Fruit fly (Drosophila melanogaster): ENCODE results near the gene Pdp1.

Gene Pdp1

dm6 chr3L:7781353-7782050 is 85.7 kb downstream of the Pdp1 start:
- no peak for TF ChIP-seq CG8478 (optimal IDR thresholded peaks at IDR 0.05)
- TF ChIP-seq CTCF (optimal IDR thresholded peaks at IDR 0.05): no peak

- no peak for TF ChIP-seq CTCF (optimal IDR thresholded peaks at IDR 0.05)
- no peak for TF ChIP-seq CG8478 (optimal IDR thresholded peaks at IDR 0.05)
Observed at dm6 chr3L:7775365-7775905, 91.7 kb downstream of the Pdp1 start, which contains the start of gene Clk. Clk (minus strand) TSS chr3L:7775603.

dm6 chr3L:7774698-7775097 is 92.5 kb downstream of the Pdp1 start:
- no peak for TF ChIP-seq CTCF (optimal IDR thresholded peaks at IDR 0.05)
- no peak for TF ChIP-seq CG8478 (optimal IDR thresholded peaks at IDR 0.05)

DNA sequence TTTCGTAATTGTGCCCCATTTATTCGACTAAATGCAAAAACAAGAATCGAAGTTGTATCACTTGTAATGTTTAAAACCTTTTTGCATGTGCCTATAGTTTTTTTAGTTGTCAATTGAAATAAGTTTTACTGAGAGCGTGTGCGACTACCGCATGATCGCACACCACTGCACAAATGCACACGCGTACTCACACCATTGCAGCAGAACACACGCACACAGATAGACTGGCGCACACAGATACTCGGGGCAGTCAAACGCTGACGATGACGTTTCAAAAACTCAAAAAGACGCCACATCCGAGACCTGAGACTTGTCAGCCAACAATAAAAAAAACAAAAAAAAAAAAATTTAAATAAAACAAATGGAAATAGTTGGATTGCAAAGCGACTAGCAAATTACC is 93.6 kb downstream of the Pdp1 start:
- TF ChIP-seq CG8478 (optimal IDR thresholded peaks at IDR 0.05) (no peak), CTCF (optimal IDR thresholded peaks at IDR 0.05) (no peak)

DNA sequence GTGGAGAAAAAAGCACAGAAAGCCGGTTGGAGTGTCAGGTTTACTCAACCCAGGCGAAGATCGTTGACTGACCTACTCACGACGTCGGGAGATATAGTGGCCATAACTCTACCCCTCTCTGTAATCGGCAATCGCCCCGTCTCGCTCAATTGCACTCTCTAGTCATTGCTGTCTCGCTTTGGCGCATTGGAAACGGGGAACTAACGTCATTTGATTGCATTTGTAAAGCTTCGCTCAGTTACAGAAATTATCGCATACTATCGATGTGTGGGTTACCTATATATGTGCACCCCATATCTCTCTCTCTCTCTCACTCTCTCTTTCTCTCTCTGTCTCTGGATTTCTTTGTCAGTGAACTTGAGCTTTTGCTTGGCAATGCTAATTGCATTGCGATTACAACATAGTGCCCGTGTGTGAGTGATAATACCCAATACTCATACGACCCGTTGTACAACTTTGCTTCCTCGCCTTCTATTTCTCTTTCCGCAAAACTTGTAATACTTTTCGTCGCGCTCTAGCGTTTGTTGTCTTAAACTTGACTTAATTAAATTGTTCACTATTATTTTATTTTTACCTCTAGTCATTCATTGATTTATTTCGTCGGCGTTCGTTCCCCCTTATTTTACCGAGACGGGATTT is 94.9 kb downstream of the Pdp1 start:
- no peak for TF ChIP-seq CTCF (optimal IDR thresholded peaks at IDR 0.05)
- TF ChIP-seq CG8478 (optimal IDR thresholded peaks at IDR 0.05): no peak

DNA sequence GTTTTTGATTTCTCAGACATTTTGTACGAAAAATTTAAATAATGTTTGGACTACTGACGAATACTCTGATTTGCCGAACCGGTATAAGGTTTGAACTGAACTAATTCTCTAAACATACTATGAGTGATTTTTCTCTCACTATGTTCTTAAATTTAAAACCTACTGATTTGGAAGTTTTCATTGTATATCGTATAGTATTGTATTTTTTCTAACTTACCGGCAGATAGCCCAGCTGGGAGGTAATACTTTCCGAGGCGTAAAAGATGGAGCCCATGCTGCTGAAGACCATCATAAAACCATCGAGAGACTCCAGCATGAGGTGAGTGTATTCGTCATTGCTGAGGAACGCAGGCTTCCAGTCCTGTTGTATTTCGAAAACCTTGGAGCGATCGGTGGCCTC is 98.9 kb downstream of the Pdp1 start, which contains the start of gene CG32371:
TSS of gene CG32371 (minus strand) at position 101 of the 400 bp plus-strand sequence.
- TF ChIP-seq CG8478 (optimal IDR thresholded peaks at IDR 0.05) (no peak), CTCF (optimal IDR thresholded peaks at IDR 0.05) (no peak)
